Worm (Caenorhabditis elegans) whole organism, L4 larva: ENCODE results near the gene sox-2.

Experiments
- egl-27 ChIP-seq: sonication (generic microtip); optimal IDR thresholded peaks from 3 replicates; lab custom pipeline; 2017; ENCODE audit warnings: missing biosample characterization, missing genetic modification reagents, missing genetic modification characterization
- gei-8 ChIP-seq: fragments of 200-800 bp; sonication (Bioruptor generic); optimal IDR thresholded peaks from 2 replicates; lab custom pipeline; 2018; ENCODE audit warnings: mild to moderate bottlenecking, missing genetic modification characterization, missing compliant biosample characterization
- nhr-111 ChIP-seq: fragments of 200-800 bp; sonication (Bioruptor generic); optimal IDR thresholded peaks from 2 replicates; lab custom pipeline; 2018; ENCODE audit warnings: mild to moderate bottlenecking, missing genetic modification characterization, missing compliant biosample characterization
- unc-62 ChIP-seq, 3 experiments: fragments of 150-350 bp in 1 of 3; sonication (generic microtip); optimal IDR thresholded peaks in 2 of 3; peaks in 1 of 3; 1 replicate in 1 of 3; 2 replicates in 2 of 3; lab custom pipeline; 2014 to 2017; ENCODE audit warnings: missing biosample characterization in 3 of 3, missing genetic modification characterization in 3 of 3, missing genetic modification reagents in 3 of 3, missing genotype in 1 of 3

DNA sequence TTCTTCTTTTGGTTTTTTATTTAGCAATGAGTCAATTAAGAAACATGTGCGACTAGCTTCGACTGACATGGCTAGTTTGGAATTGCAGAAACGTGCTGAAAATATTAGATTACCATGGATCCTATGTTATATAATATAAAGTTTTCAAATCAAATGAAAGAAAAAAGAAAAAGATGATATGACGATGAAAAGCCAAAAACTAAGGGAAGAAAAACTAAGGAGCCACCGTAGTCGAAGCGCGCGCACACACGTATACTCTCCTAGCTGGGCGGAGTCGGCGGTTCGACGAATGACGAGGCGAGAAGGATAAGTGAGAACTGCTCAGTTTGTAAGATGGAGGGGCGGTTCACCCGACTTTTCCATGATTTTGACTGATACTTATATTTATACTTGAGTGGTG is 38.7 kb downstream of the sox-2 start, which contains the start of gene mnm-2:
- TF ChIP-seq gei-8 (GFP tag; lab: Kevin White, UChicago) (no peak), unc-62 (GFP tag; optimal IDR thresholded peaks at IDR 0.05 in 1 of 2; lab: Kevin White, UChicago) (no peak), unc-62 (tag; optimal IDR thresholded peaks at IDR 0.05; lab: Kevin White, UChicago) (no peak), nhr-111 (GFP tag; lab: Kevin White, UChicago) (no peak), egl-27 (tag; lab: Kevin White, UChicago) (no peak)
